Fruit fly (Drosophila melanogaster) whole organism, embryonic: ENCODE data around the gene Pino.

Experiments used
- Abd-B ChIP-seq: fragments of 200-800 bp; sonication (Bioruptor generic); optimal IDR thresholded peaks from 2 replicates; lab custom pipeline; 2018; ENCODE audit warnings: missing biosample characterization, mild to moderate bottlenecking, missing genetic modification characterization, moderate library complexity
- Atf-2 ChIP-seq: fragments of 200-800 bp; sonication (Bioruptor generic); optimal IDR thresholded peaks from 2 replicates; lab custom pipeline; 2016; ENCODE audit warnings: missing biosample characterization, missing genetic modification characterization
- CG10431 ChIP-seq: fragments of 200-800 bp; sonication (Bioruptor generic); optimal IDR thresholded peaks from 3 replicates; lab custom pipeline; 2018; ENCODE audit warnings: missing biosample characterization, mild to moderate bottlenecking, missing genetic modification characterization
- CG11247 ChIP-seq: fragments of 200-800 bp; sonication (Bioruptor generic); IDR thresholded peaks from 2 replicates; pipeline ENCODE4 v1.3.6; 2022; ENCODE audit warnings: missing biosample characterization, missing genetic modification characterization
- CG11560 ChIP-seq: fragments of 200-800 bp; sonication (Bioruptor generic); IDR thresholded peaks from 3 replicates; pipeline ENCODE4 v1.3.6; 2022; ENCODE audit warnings: missing biosample characterization, missing genetic modification characterization
- CG11696 ChIP-seq: fragments of 200-800 bp; sonication (Bioruptor generic); IDR thresholded peaks from 2 replicates; pipeline ENCODE4 v1.3.6; 2022; ENCODE audit warnings: missing biosample characterization, missing genetic modification characterization
- CG13624 ChIP-seq: fragments of 200-800 bp; sonication (Bioruptor generic); optimal IDR thresholded peaks from 2 replicates; lab custom pipeline; 2016; ENCODE audit warnings: missing biosample characterization, missing genetic modification characterization
- CG14014 ChIP-seq: fragments of 200-800 bp; sonication (Bioruptor generic); IDR thresholded peaks from 2 replicates; pipeline ENCODE4 v1.3.6; 2022; ENCODE audit warnings: missing biosample characterization, missing genetic modification characterization
- CG16779 ChIP-seq: fragments of 200-800 bp; sonication (Bioruptor generic); IDR thresholded peaks from 2 replicates; pipeline ENCODE4 v1.3.6; 2022; ENCODE audit warnings: missing biosample characterization, missing genetic modification characterization
- CG17359 ChIP-seq: fragments of 200-800 bp; sonication (Bioruptor generic); optimal IDR thresholded peaks from 3 replicates; lab custom pipeline; 2018; ENCODE audit warnings: missing biosample characterization, mild to moderate bottlenecking, missing genetic modification characterization, moderate library complexity
- CG2129 ChIP-seq: fragments of 200-800 bp; sonication (Bioruptor generic); IDR thresholded peaks from 2 replicates; pipeline ENCODE4 v1.3.6; 2022; ENCODE audit warnings: missing biosample characterization, missing genetic modification characterization; ENCODE audit not compliant: partially characterized antibody
- CG32532 ChIP-seq: fragments of 200-800 bp; sonication (Bioruptor generic); IDR thresholded peaks from 2 replicates; pipeline ENCODE4 v1.3.6; 2022; ENCODE audit warnings: missing biosample characterization, missing genetic modification characterization
- CG32772 ChIP-seq: fragments of 200-800 bp; sonication (Bioruptor generic); IDR thresholded peaks from 2 replicates; pipeline ENCODE4 v1.3.6; 2022; ENCODE audit warnings: missing biosample characterization, missing genetic modification characterization
- CG34376 ChIP-seq: fragments of 200-800 bp; sonication (Bioruptor generic); optimal IDR thresholded peaks from 2 replicates; lab custom pipeline; 2018; ENCODE audit warnings: missing biosample characterization, mild to moderate bottlenecking, missing genetic modification characterization
- CG3995 ChIP-seq: fragments of 200-800 bp; sonication (Bioruptor generic); optimal IDR thresholded peaks from 3 replicates; lab custom pipeline; 2016; ENCODE audit warnings: missing biosample characterization, missing genetic modification characterization
- CG42726 ChIP-seq: fragments of 200-800 bp; sonication (Bioruptor generic); IDR thresholded peaks from 2 replicates; pipeline ENCODE4 v1.3.6; 2022; ENCODE audit warnings: missing biosample characterization, missing genetic modification characterization; ENCODE audit not compliant: partially characterized antibody
- CG9876 ChIP-seq: fragments of 200-800 bp; sonication (Bioruptor generic); optimal IDR thresholded peaks from 2 replicates; lab custom pipeline; 2016; ENCODE audit warnings: missing biosample characterization, missing genetic modification characterization
- Deaf1 ChIP-seq: fragments of 200-800 bp; optimal IDR thresholded peaks from 3 replicates; lab custom pipeline; 2019; ENCODE audit warnings: missing biosample characterization, mild to moderate bottlenecking, missing genetic modification characterization, moderate library complexity
- Dip3 ChIP-seq: fragments of 200-800 bp; sonication (Bioruptor generic); optimal IDR thresholded peaks from 3 replicates; lab custom pipeline; 2016; ENCODE audit warnings: missing biosample characterization, missing genetic modification characterization
- Drgx ChIP-seq: fragments of 200-800 bp; sonication (Bioruptor generic); IDR thresholded peaks from 2 replicates; pipeline ENCODE4 v1.3.6; 2022; ENCODE audit warnings: missing biosample characterization, missing genetic modification characterization
- Ets97D ChIP-seq: fragments of 200-800 bp; sonication (Bioruptor generic); optimal IDR thresholded peaks from 3 replicates; lab custom pipeline; 2016; ENCODE audit warnings: missing biosample characterization, missing genetic modification characterization
- Fer1 ChIP-seq: fragments of 200-800 bp; sonication (Bioruptor generic); optimal IDR thresholded peaks from 2 replicates; lab custom pipeline; 2017; ENCODE audit warnings: missing biosample characterization, mild to moderate bottlenecking, missing genetic modification characterization
- Fer3 ChIP-seq: fragments of 200-800 bp; sonication (Bioruptor generic); optimal IDR thresholded peaks from 2 replicates; lab custom pipeline; 2018; ENCODE audit warnings: missing biosample characterization, mild to moderate bottlenecking, missing genetic modification characterization, moderate library complexity
- Jarid2 ChIP-seq: fragments of 200-800 bp; sonication (Bioruptor generic); optimal IDR thresholded peaks from 3 replicates; lab custom pipeline; 2017; ENCODE audit warnings: mild to moderate bottlenecking, missing biosample characterization, missing genetic modification reagents, missing genetic modification characterization
- Max ChIP-seq: fragments of 200-800 bp; sonication (Bioruptor generic); optimal IDR thresholded peaks from 2 replicates; lab custom pipeline; 2016; ENCODE audit warnings: missing biosample characterization, mild to moderate bottlenecking, missing genetic modification characterization
- Meics ChIP-seq: fragments of 200-800 bp; sonication (Bioruptor generic); optimal IDR thresholded peaks from 2 replicates; lab custom pipeline; 2017; ENCODE audit warnings: missing biosample characterization, mild to moderate bottlenecking, missing genetic modification characterization
- Nf-YB ChIP-seq: fragments of 200-800 bp; sonication (Bioruptor generic); optimal IDR thresholded peaks from 3 replicates; lab custom pipeline; 2019; ENCODE audit warnings: missing biosample characterization, mild to moderate bottlenecking, missing genetic modification characterization, moderate library complexity
- Pdp1 ChIP-seq, 2 experiments: fragments of 200-800 bp; sonication (Bioruptor generic); optimal IDR thresholded peaks; 3 replicates each; lab custom pipeline; 2016; ENCODE audit warnings: missing biosample characterization in 2 of 2, missing genetic modification characterization in 2 of 2, mild to moderate bottlenecking in 1 of 2, moderate library complexity in 1 of 2
- Trl ChIP-seq, 3 experiments: fragments of >200 bp in 2 of 3; fragments of 200-800 bp in 1 of 3; sonication (Bioruptor generic) in 1 of 3; optimal IDR thresholded peaks; 2 replicates in 1 of 3; 3 replicates in 2 of 3; lab custom pipeline; 2016 to 2017; ENCODE audit warnings: missing biosample characterization in 1 of 3, missing genetic modification characterization in 1 of 3
- Xbp1 ChIP-seq: fragments of 200-800 bp; sonication (Bioruptor generic); optimal IDR thresholded peaks from 3 replicates; lab custom pipeline; 2016; ENCODE audit warnings: missing biosample characterization, mild to moderate bottlenecking, missing genetic modification characterization
- amos ChIP-seq: fragments of 200-800 bp; sonication (Bioruptor generic); IDR thresholded peaks from 2 replicates; pipeline ENCODE4 v1.3.6; 2022; ENCODE audit warnings: missing biosample characterization, missing genetic modification characterization; ENCODE audit not compliant: partially characterized antibody
- ap ChIP-seq: fragments of 200-800 bp; sonication (Bioruptor generic); IDR thresholded peaks from 2 replicates; pipeline ENCODE4 v1.3.6; 2022; ENCODE audit warnings: missing biosample characterization, missing genetic modification characterization
- caup ChIP-seq: fragments of 200-800 bp; sonication (Bioruptor generic); optimal IDR thresholded peaks from 3 replicates; lab custom pipeline; 2017; ENCODE audit warnings: missing biosample characterization, mild to moderate bottlenecking, missing genetic modification characterization, moderate library complexity; ENCODE audit not compliant: severe bottlenecking
- chinmo ChIP-seq: fragments of 200-800 bp; sonication (Bioruptor generic); IDR thresholded peaks from 4 replicates; pipeline ENCODE4 v1.3.6; 2022; ENCODE audit warnings: missing biosample characterization, missing genetic modification characterization; ENCODE audit not compliant: partially characterized antibody
- crp ChIP-seq, 2 experiments: fragments of 200-800 bp; sonication (Bioruptor generic); optimal IDR thresholded peaks; 2 replicates in 1 of 2; 3 replicates in 1 of 2; lab custom pipeline; 2017; ENCODE audit warnings: missing biosample characterization in 2 of 2, missing genetic modification characterization in 2 of 2, mild to moderate bottlenecking in 1 of 2, moderate library complexity in 1 of 2
- dmrt99B ChIP-seq: fragments of 200-800 bp; sonication (Bioruptor generic); optimal IDR thresholded peaks from 2 replicates; lab custom pipeline; 2018; ENCODE audit warnings: missing biosample characterization, mild to moderate bottlenecking, missing genetic modification characterization, moderate library complexity
- exex ChIP-seq: fragments of 200-800 bp; sonication (Bioruptor generic); optimal IDR thresholded peaks from 4 replicates; lab custom pipeline; 2018; ENCODE audit warnings: missing biosample characterization, mild to moderate bottlenecking, missing genetic modification characterization, moderate library complexity
- fu2 ChIP-seq: fragments of 200-800 bp; sonication (Bioruptor generic); optimal IDR thresholded peaks from 2 replicates; lab custom pipeline; 2016; ENCODE audit warnings: missing biosample characterization, missing genetic modification characterization
- grau ChIP-seq: fragments of 200-800 bp; optimal IDR thresholded peaks from 3 replicates; lab custom pipeline; 2019; ENCODE audit warnings: missing biosample characterization, mild to moderate bottlenecking, missing genetic modification characterization, moderate library complexity
- hkb ChIP-seq, 2 experiments: fragments of 200-800 bp in 1 of 2; fragments of >200 bp in 1 of 2; sonication (Bioruptor generic) in 1 of 2; IDR thresholded peaks in 1 of 2; optimal IDR thresholded peaks in 1 of 2; 2 replicates each; pipeline versions ENCODE4 v1.3.6 to Lab custom; 2017 to 2022; ENCODE audit warnings: missing biosample characterization in 1 of 2, missing genetic modification characterization in 1 of 2
- kni ChIP-seq: fragments of 200-800 bp; sonication (Bioruptor generic); optimal IDR thresholded peaks from 3 replicates; lab custom pipeline; 2017; ENCODE audit warnings: mild to moderate bottlenecking, missing biosample characterization, missing genetic modification reagents, missing genetic modification characterization
- lbe ChIP-seq: fragments of 200-800 bp; sonication (Bioruptor generic); optimal IDR thresholded peaks from 2 replicates; lab custom pipeline; 2016; ENCODE audit warnings: missing biosample characterization, mild to moderate bottlenecking, missing genetic modification characterization
- pum ChIP-seq: fragments of 200-800 bp; sonication (Bioruptor generic); optimal IDR thresholded peaks from 2 replicates; lab custom pipeline; 2016; ENCODE audit warnings: missing biosample characterization, missing genetic modification characterization
- pzg ChIP-seq: fragments of 200-800 bp; sonication (Bioruptor generic); optimal IDR thresholded peaks from 3 replicates; lab custom pipeline; 2018; ENCODE audit warnings: missing biosample characterization, mild to moderate bottlenecking, missing genetic modification characterization, moderate library complexity
- seq ChIP-seq: fragments of 200-800 bp; sonication (Bioruptor generic); IDR thresholded peaks from 2 replicates; pipeline ENCODE4 v1.3.6; 2022; ENCODE audit warnings: missing biosample characterization, missing genetic modification characterization
- tap ChIP-seq: fragments of 200-800 bp; optimal IDR thresholded peaks from 3 replicates; lab custom pipeline; 2019; ENCODE audit warnings: missing biosample characterization, mild to moderate bottlenecking, missing genetic modification characterization, moderate library complexity
- unc-4 ChIP-seq: fragments of 200-800 bp; sonication (Bioruptor generic); IDR thresholded peaks from 2 replicates; pipeline ENCODE4 v1.3.6; 2022; ENCODE audit warnings: missing biosample characterization, missing genetic modification characterization; ENCODE audit not compliant: partially characterized antibody
- vvl ChIP-seq: fragments of 200-800 bp; sonication (Bioruptor generic); IDR thresholded peaks from 2 replicates; pipeline ENCODE4 v1.3.6; 2022; ENCODE audit warnings: missing biosample characterization, missing genetic modification characterization

Gene Pino

DNA sequence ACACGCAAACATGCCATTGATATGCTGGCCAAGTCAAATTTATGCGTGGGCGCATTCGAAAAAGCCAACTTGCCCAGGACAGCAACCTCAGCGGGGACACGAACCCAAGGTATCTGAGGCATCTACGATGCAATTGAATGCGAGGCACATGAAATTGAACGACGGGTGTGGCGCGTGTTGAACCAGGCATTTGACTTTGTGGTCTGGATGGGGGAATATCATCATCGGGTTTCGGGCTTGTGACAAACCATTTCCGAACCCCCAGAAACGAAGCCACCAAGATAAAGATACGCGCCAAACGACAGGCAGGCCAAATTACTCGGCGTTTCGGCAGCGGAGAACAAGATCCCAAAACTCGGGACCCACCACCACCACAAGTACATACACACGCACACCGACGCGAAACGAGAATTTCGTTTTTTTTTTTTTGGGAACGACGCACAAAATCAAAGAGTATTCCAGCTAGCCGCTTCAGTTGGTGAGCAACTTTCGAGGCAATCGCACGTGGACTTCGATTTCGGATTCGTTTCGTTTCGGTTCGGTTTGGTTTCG is 14.1 kb upstream of the Pino start, which contains the start of gene MFS3 (continued):
- TF ChIP-seq exex (tag; lab: Kevin White, UChicago) (no peak), Xbp1 (peak; percentile 12), CG10431 (GFP tag; lab: Kevin White, UChicago) (no peak), CG34376 (GFP tag; lab: Kevin White, UChicago) (peak; percentile 24), Pdp1 (GFP tag; optimal IDR thresholded peaks at IDR 0.05; lab: Kevin White, UChicago) (peak in 1 of 2 experiments; percentile 28), crp (GFP tag; optimal IDR thresholded peaks at IDR 0.05; lab: Kevin White, UChicago) (peak in 1 of 2 experiments; percentile 4), seq (GFP tag; lab: Robert Waterston, UW) (no peak), Jarid2 (GFP tag; lab: Kevin White, UChicago) (peak; percentile 66), Fer1 (GFP tag; lab: Kevin White, UChicago) (peak; percentile 62), CG11247 (GFP tag; lab: Robert Waterston, UW) (no peak), kni (peak; percentile 80), CG42726 (GFP tag; lab: Robert Waterston, UW) (0 out of 2 replicates have a peak, but pooled peaks have one; percentile 3), CG14014 (GFP tag; lab: Robert Waterston, UW) (no peak), Fer3 (tag; lab: Kevin White, UChicago) (no peak), amos (0 out of 2 replicates have a peak, but pooled peaks have one; percentile 11), CG13624 (peak; percentile 23), Abd-B (GFP tag; lab: Kevin White, UChicago) (peak; percentile 27), Nf-YB (GFP tag; lab: Kevin White, UChicago) (no peak), caup (GFP tag; lab: Kevin White, UChicago) (peak; percentile 7), CG16779 (no peak), lbe (no peak), fu2 (GFP tag; lab: Kevin White, UChicago) (no peak), Deaf1 (tag; lab: Kevin White, UChicago) (peak; percentile 98), Dip3 (peak; percentile 0), dmrt99B (tag; lab: Kevin White, UChicago) (no peak), Max (GFP tag; lab: Kevin White, UChicago) (no peak), CG3995 (GFP tag; lab: Kevin White, UChicago) (no peak), CG11560 (tag; lab: Robert Waterston, UW) (no peak), Trl (optimal IDR thresholded peaks at IDR 0.05; lab: Kevin White, UChicago) (peak in 1 of 2 experiments; percentile 3), Trl (GFP tag; optimal IDR thresholded peaks at IDR 0.05; lab: Kevin White, UChicago) (no peak), Ets97D (GFP tag; lab: Kevin White, UChicago) (peak; percentile 19), CG2129 (no peak), Drgx (GFP tag; lab: Robert Waterston, UW) (peak; percentile 25; the same call in 1 of the 2 replicates), grau (tag; lab: Kevin White, UChicago) (no peak), CG9876 (GFP tag; lab: Kevin White, UChicago) (no peak), hkb (optimal IDR thresholded peaks at IDR 0.05; lab: Kevin White, UChicago) (no peak), hkb (GFP tag; IDR thresholded peaks at IDR 0.05; lab: Robert Waterston, UW) (0 out of 2 replicates have a peak, but pooled peaks have one; percentile 10), CG17359 (tag; lab: Kevin White, UChicago) (peak; percentile 32), Meics (GFP tag; lab: Kevin White, UChicago) (peak; percentile 13), vvl (GFP tag; lab: Robert Waterston, UW) (peak; percentile 61; the same call in 1 of the 2 replicates), chinmo (peak; percentile 95), Atf-2 (GFP tag; lab: Kevin White, UChicago) (no peak), CG11696 (GFP tag; lab: Robert Waterston, UW) (no peak), tap (peak; percentile 11), CG32532 (GFP tag; lab: Robert Waterston, UW) (peak; percentile 13; the same call in 1 of the 2 replicates), pum (no peak), CG32772 (GFP tag; lab: Robert Waterston, UW) (peak; percentile 53; the same call in 1 of the 2 replicates), ap (GFP tag; lab: Robert Waterston, UW) (no peak), unc-4 (GFP tag; lab: Robert Waterston, UW) (no peak), pzg (GFP tag; lab: Kevin White, UChicago) (peak; percentile 49)
